Worm (Caenorhabditis elegans): Measurements from ENCODE around the gene srg-9.

Gene srg-9

DNA sequence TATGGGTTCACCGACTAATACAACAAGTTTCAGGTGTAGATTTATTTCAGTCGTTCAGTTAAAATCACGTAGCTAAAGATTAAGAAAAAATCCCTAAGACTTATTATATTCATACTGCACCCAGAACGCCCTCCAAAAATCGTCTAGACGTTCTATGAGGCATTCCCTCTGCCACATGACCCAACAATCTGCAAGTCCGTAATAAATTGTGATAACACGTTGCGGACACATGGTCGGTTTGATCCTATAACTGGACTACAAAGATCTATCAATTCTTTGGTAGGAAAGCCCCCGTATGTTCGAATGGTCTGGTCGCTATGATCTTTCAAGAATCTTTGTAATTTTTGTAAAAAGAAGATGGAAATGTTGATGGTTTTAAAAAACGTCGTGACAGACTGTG is 40.6 kb downstream of the srg-9 start:
- TF ChIP-seq lin-11 (tag; optimal IDR thresholded peaks at IDR 0.05) = no peak
- TF ChIP-seq sma-9 (GFP tag; optimal IDR thresholded peaks at IDR 0.05) = peak; percentile 56
- TF ChIP-seq sma-9 (tag; optimal IDR thresholded peaks at IDR 0.05) = no peak
- TF ChIP-seq nhr-77 (tag; optimal IDR thresholded peaks at IDR 0.05) = no peak
- TF ChIP-seq blmp-1 (tag; optimal IDR thresholded peaks at IDR 0.05; ENCODE audit: insufficient read depth) = peak; percentile 41
- no peak for TF ChIP-seq C34F6.9 (tag; optimal IDR thresholded peaks at IDR 0.05)
- no peak for TF ChIP-seq ZK546.5 (tag; optimal IDR thresholded peaks at IDR 0.05)
- no peak for TF ChIP-seq peb-1 (tag; optimal IDR thresholded peaks at IDR 0.05)
- TF ChIP-seq fos-1 (tag; optimal IDR thresholded peaks at IDR 0.05) = no peak
- TF ChIP-seq ceh-16 (tag; optimal IDR thresholded peaks at IDR 0.05) = no peak
- peak; percentile 57 for TF ChIP-seq nhr-21 (tag; optimal IDR thresholded peaks at IDR 0.05)
- TF ChIP-seq alr-1 (tag; optimal IDR thresholded peaks at IDR 0.05) = no peak

DNA sequence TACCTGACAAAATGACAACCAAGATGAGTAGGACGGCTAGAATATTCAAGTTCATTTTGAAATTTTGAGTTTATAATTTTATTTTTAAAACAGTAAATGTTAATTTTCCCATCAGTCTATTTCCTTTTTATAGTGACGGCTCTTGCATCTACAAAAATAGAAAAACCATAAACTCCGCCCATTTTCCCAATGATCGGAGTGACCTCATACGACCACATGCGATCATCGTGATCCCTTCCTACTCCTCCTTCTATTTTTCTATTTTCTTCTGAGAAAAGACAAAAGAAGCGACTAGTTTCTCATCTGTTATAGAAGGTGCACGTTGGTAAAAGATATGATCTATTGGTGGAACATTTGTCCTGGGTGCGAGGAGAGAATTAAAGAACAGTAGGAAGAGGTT is 41.1 kb downstream of the srg-9 start, which contains the start of gene C23G10.11:
Gene C23G10.11 (minus strand): TSS at position 101 of the 400 bp plus-strand sequence.
- no peak for TF ChIP-seq Y55F3AM.14 (GFP tag; optimal IDR thresholded peaks at IDR 0.05)
- TF ChIP-seq snpc-4 (tag; optimal IDR thresholded peaks at IDR 0.05) = no peak
- no peak for TF ChIP-seq elt-1 (tag; optimal IDR thresholded peaks at IDR 0.05)
- no peak for TF ChIP-seq peb-1 (tag; optimal IDR thresholded peaks at IDR 0.05)
- no peak for TF ChIP-seq sma-9 (GFP tag; optimal IDR thresholded peaks at IDR 0.05)
- no peak for TF ChIP-seq sma-9 (tag; optimal IDR thresholded peaks at IDR 0.05)
- TF ChIP-seq nhr-11 (tag; optimal IDR thresholded peaks at IDR 0.05) = no peak
- TF ChIP-seq zag-1 (tag; optimal IDR thresholded peaks at IDR 0.05) = no peak
- no peak for TF ChIP-seq ztf-11 (tag; optimal IDR thresholded peaks at IDR 0.05)
- no peak for TF ChIP-seq gmeb-1 (tag; optimal IDR thresholded peaks at IDR 0.05)
- no peak for TF ChIP-seq ama-1 (optimal IDR thresholded peaks at IDR 0.05)
- TF ChIP-seq unc-39 (tag; optimal IDR thresholded peaks at IDR 0.05) = no peak
- TF ChIP-seq mbf-1 (tag; optimal IDR thresholded peaks at IDR 0.05) = no peak
- TF ChIP-seq nhr-237 (tag; optimal IDR thresholded peaks at IDR 0.05) = no peak
- TF ChIP-seq fos-1 (tag; optimal IDR thresholded peaks at IDR 0.05) = no peak
- no peak for TF ChIP-seq nhr-10 (tag; optimal IDR thresholded peaks at IDR 0.05)
- no peak for TF ChIP-seq sem-4 (tag; optimal IDR thresholded peaks at IDR 0.05)
- no peak for TF ChIP-seq ceh-82 (tag; optimal IDR thresholded peaks at IDR 0.05)

DNA sequence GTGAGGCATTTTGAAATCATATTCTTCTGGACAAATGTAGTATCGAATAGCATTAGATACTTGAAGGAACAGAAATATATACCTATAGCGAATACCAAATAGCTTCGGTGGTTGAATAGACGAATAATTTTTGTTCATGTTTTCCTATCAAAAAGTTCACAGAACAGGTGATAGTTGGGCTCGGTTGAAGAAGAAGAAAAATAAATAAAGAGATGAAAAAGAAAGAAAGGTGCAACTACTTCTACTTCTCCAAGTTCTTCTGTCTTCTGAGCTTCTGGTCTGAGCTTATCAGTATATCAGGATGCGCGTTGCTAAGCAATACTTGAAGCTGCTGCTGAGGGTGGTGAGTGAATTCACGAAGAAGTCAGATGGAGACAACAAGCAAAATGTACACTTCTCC is 42.7 kb downstream of the srg-9 start, which contains the start of gene C23G10.10:
Gene C23G10.10 (minus strand): TSS at position 101 of the 400 bp plus-strand sequence.
- no peak for TF ChIP-seq ama-1 (optimal IDR thresholded peaks at IDR 0.05)
- no peak for TF ChIP-seq nhr-25 (tag; optimal IDR thresholded peaks at IDR 0.05)
- TF ChIP-seq unc-55 (GFP tag; optimal IDR thresholded peaks at IDR 0.05) = no peak

DNA sequence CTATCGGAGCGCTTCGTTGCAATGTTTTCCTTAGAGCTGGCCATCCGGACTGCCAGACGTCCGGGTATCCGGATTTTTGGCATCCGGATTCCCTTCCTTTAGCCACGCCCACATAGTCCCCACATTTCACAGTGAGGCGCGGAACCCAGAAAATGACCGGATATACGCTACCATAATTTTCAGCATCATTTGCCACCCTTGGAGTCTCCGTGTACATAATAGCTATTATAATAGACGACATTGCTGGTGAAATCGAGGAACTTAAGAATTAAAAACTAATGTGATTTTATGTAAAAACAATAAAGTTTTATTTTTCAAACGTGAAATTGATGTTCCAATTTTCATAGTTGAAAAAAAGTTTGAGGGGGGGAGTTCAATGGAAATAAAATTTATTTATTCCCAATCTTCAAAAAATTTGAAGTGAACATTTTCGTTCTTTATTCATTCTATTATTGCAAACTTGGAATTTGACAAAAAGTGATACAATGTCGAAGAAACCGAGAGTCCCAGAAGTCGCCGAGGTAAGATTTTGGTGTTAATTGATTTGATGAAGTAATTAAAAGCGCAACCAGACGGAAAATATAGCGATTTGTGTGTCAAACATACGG is 46.3 kb downstream of the srg-9 start:
- no peak for TF ChIP-seq nhr-77 (tag; optimal IDR thresholded peaks at IDR 0.05)
- peak; percentile 8 for TF ChIP-seq snpc-4 (tag; optimal IDR thresholded peaks at IDR 0.05)

DNA sequence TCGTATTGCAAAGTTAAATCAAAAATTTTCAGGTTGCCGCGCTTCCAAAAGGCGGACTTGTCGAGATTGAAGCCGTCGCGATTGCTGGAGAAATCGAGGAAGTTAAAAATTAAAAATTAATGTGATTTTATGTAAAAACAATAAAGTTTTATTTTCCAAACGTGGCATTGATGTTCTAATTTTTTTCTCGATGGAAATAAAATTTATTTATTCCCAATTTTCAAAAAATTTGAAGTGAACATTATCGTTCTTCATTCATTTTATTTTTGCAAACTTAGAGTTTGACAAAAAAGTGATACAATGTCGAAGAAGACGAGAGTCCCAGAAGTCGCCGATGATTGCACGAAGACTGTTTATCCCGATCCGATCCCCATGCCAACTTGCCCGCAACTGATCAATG is 47.6 kb downstream of the srg-9 start, which contains the start of gene C23G10.1:
Gene C23G10.1 (plus strand): TSS at position 301 of the 400 bp plus-strand sequence.
- TF ChIP-seq skn-1 (tag; optimal IDR thresholded peaks at IDR 0.05) = no peak
- TF ChIP-seq snpc-4 (tag; optimal IDR thresholded peaks at IDR 0.05) = no peak
- TF ChIP-seq crh-2 (tag; optimal IDR thresholded peaks at IDR 0.05) = no peak
- no peak for TF ChIP-seq lsy-2 (tag; optimal IDR thresholded peaks at IDR 0.05)
- TF ChIP-seq R02D3.7 (tag; optimal IDR thresholded peaks at IDR 0.05) = no peak
- no peak for TF ChIP-seq fos-1 (tag; optimal IDR thresholded peaks at IDR 0.05)
- no peak for TF ChIP-seq ztf-11 (tag; optimal IDR thresholded peaks at IDR 0.05)
- no peak for TF ChIP-seq ama-1 (optimal IDR thresholded peaks at IDR 0.05)
- TF ChIP-seq unc-55 (GFP tag; optimal IDR thresholded peaks at IDR 0.05) = no peak
- no peak for TF ChIP-seq elt-1 (tag; optimal IDR thresholded peaks at IDR 0.05)
- TF ChIP-seq nhr-77 (tag; optimal IDR thresholded peaks at IDR 0.05) = no peak
- no peak for TF ChIP-seq ztf-4 (tag; optimal IDR thresholded peaks at IDR 0.05)
- no peak for TF ChIP-seq blmp-1 (tag; optimal IDR thresholded peaks at IDR 0.05; ENCODE audit: insufficient read depth)

DNA sequence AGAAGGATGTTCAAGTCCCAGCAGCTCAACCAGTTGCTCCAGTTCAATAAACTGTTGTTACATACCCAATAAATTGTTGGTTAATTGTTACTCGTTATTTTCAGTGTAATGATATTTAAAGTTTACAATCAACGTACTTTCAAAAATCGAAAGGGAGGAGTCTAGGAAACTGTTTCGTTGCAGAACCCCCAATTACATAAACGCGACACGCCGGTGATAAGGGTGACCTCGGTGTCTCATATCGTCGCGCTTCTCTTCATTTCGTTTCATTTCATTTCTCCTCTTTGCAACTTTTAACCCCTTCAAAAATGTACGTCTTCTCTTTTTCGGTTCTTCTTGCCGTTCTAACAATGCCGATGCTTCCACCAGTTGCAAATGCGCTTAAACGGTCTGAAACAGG is 48.7 kb downstream of the srg-9 start, which contains the start of gene C23G10.2:
Gene C23G10.2 (plus strand): TSS at position 184 of the 400 bp plus-strand sequence.
- no peak for TF ChIP-seq zag-1 (tag; optimal IDR thresholded peaks at IDR 0.05)
- no peak for TF ChIP-seq sma-9 (GFP tag; optimal IDR thresholded peaks at IDR 0.05)
- TF ChIP-seq sma-9 (tag; optimal IDR thresholded peaks at IDR 0.05) = no peak

Data from whole organism, L2 larva.